Fruit fly (Drosophila melanogaster) whole organism, embryonic: ENCODE results near the gene Tbc1d22.
A peak's percentile ranks its signal among the peaks of the same experiment; 100 is the strongest.

ENCODE experiments used
- Ada2b ChIP-seq: fragments of 200-800 bp; sonication (Bioruptor generic); IDR thresholded peaks from 2 replicates; pipeline ENCODE4 v1.3.6; 2022; ENCODE audit warnings: missing biosample characterization, missing genetic modification characterization
- Aef1 ChIP-seq: fragments of 200-800 bp; sonication (Bioruptor generic); IDR thresholded peaks from 3 replicates; pipeline ENCODE4 v1.3.6; 2022; ENCODE audit warnings: missing biosample characterization, missing genetic modification characterization
- Atf3 ChIP-seq: fragments of 200-800 bp; sonication (Bioruptor generic); optimal IDR thresholded peaks from 3 replicates; lab custom pipeline; 2016; ENCODE audit warnings: missing biosample characterization, missing genetic modification characterization
- CG11085 ChIP-seq: fragments of 200-800 bp; sonication (Bioruptor generic); IDR thresholded peaks from 2 replicates; pipeline ENCODE4 v1.3.6; 2022; ENCODE audit warnings: missing biosample characterization, missing genetic modification characterization
- CG11504 ChIP-seq: fragments of 200-800 bp; sonication (Bioruptor generic); optimal IDR thresholded peaks from 3 replicates; lab custom pipeline; 2019; ENCODE audit warnings: missing biosample characterization, mild to moderate bottlenecking, missing genetic modification characterization, moderate library complexity
- CG12236 ChIP-seq: fragments of 200-800 bp; sonication (Bioruptor generic); optimal IDR thresholded peaks from 2 replicates; lab custom pipeline; 2016; ENCODE audit warnings: missing biosample characterization, missing genetic modification characterization
- CG14965 ChIP-seq: fragments of 200-800 bp; sonication (Bioruptor generic); optimal IDR thresholded peaks from 2 replicates; lab custom pipeline; 2016; ENCODE audit warnings: missing biosample characterization, missing genetic modification characterization, borderline replicate concordance
- CG15011 ChIP-seq: fragments of 200-800 bp; sonication (Bioruptor generic); optimal IDR thresholded peaks from 3 replicates; lab custom pipeline; 2018; ENCODE audit warnings: missing biosample characterization, mild to moderate bottlenecking, missing genetic modification characterization
- CG17912 ChIP-seq: fragments of 200-800 bp; sonication (Bioruptor generic); optimal IDR thresholded peaks from 2 replicates; lab custom pipeline; 2018; ENCODE audit warnings: missing biosample characterization, mild to moderate bottlenecking, missing genetic modification characterization
- CG3065 ChIP-seq: fragments of 200-800 bp; sonication (Bioruptor generic); optimal IDR thresholded peaks from 2 replicates; lab custom pipeline; 2016; ENCODE audit warnings: missing biosample characterization, missing genetic modification characterization
- CG33213 ChIP-seq: fragments of 200-800 bp; sonication (Bioruptor generic); optimal IDR thresholded peaks from 3 replicates; lab custom pipeline; 2016; ENCODE audit warnings: missing biosample characterization, missing genetic modification characterization
- CG4282 ChIP-seq: fragments of 200-800 bp; sonication (Bioruptor generic); optimal IDR thresholded peaks from 2 replicates; lab custom pipeline; 2016; ENCODE audit warnings: missing biosample characterization, missing genetic modification characterization
- CG4617 ChIP-seq: fragments of 200-800 bp; sonication (Bioruptor generic); optimal IDR thresholded peaks from 3 replicates; lab custom pipeline; 2016; ENCODE audit warnings: missing biosample characterization, missing genetic modification characterization, borderline replicate concordance
- CG7372 ChIP-seq: fragments of 200-800 bp; sonication (Bioruptor generic); IDR thresholded peaks from 2 replicates; pipeline ENCODE4 v1.3.6; 2022; ENCODE audit warnings: missing biosample characterization, missing genetic modification characterization
- CG7745 ChIP-seq: fragments of 200-800 bp; sonication (Bioruptor generic); optimal IDR thresholded peaks from 2 replicates; lab custom pipeline; 2018; ENCODE audit warnings: missing biosample characterization, mild to moderate bottlenecking, missing genetic modification characterization, moderate library complexity
- CG7928 ChIP-seq: fragments of 200-800 bp; sonication (Bioruptor generic); optimal IDR thresholded peaks from 2 replicates; lab custom pipeline; 2017; ENCODE audit warnings: missing biosample characterization, mild to moderate bottlenecking, missing genetic modification characterization
- CG7987 ChIP-seq: fragments of 200-800 bp; sonication (Bioruptor generic); optimal IDR thresholded peaks from 2 replicates; lab custom pipeline; 2018; ENCODE audit warnings: missing biosample characterization, mild to moderate bottlenecking, missing genetic modification characterization, moderate library complexity
- Chrac-16 ChIP-seq: fragments of 200-800 bp; sonication (Bioruptor generic); optimal IDR thresholded peaks from 3 replicates; lab custom pipeline; 2016; ENCODE audit warnings: missing biosample characterization, missing genetic modification characterization
- D19B ChIP-seq: fragments of 200-800 bp; sonication (Bioruptor generic); optimal IDR thresholded peaks from 2 replicates; lab custom pipeline; 2017; ENCODE audit warnings: missing biosample characterization, mild to moderate bottlenecking, missing genetic modification characterization
- Dad ChIP-seq: fragments of 200-800 bp; sonication (Bioruptor generic); optimal IDR thresholded peaks from 3 replicates; lab custom pipeline; 2016; ENCODE audit warnings: missing biosample characterization, missing genetic modification characterization
- Deaf1 ChIP-seq: fragments of 200-800 bp; optimal IDR thresholded peaks from 3 replicates; lab custom pipeline; 2019; ENCODE audit warnings: missing biosample characterization, mild to moderate bottlenecking, missing genetic modification characterization, moderate library complexity
- Dip3 ChIP-seq: fragments of 200-800 bp; sonication (Bioruptor generic); optimal IDR thresholded peaks from 3 replicates; lab custom pipeline; 2016; ENCODE audit warnings: missing biosample characterization, missing genetic modification characterization
- Gug ChIP-seq: fragments of 200-800 bp; sonication (Bioruptor generic); IDR thresholded peaks from 4 replicates; pipeline ENCODE4 v1.3.6; 2022; ENCODE audit warnings: missing biosample characterization, missing genetic modification characterization
- H15 ChIP-seq: fragments of 200-800 bp; sonication (Bioruptor generic); IDR thresholded peaks from 3 replicates; pipeline ENCODE4 v1.3.6; 2022; ENCODE audit warnings: missing biosample characterization, missing genetic modification characterization
- H2.0 ChIP-seq: fragments of 200-800 bp; sonication (Bioruptor generic); IDR thresholded peaks from 2 replicates; pipeline ENCODE4 v1.3.6; 2022; ENCODE audit warnings: missing biosample characterization, missing genetic modification characterization
- Hr78 ChIP-seq, 2 experiments: fragments of 200-800 bp in 1 of 2; fragments of >200 bp in 1 of 2; sonication (Bioruptor generic) in 1 of 2; optimal IDR thresholded peaks; 2 replicates each; lab custom pipeline; 2017 to 2019; ENCODE audit warnings: missing biosample characterization in 2 of 2, missing genetic modification characterization in 2 of 2, mild to moderate bottlenecking in 1 of 2, moderate library complexity in 1 of 2
- Mes4 ChIP-seq: fragments of 200-800 bp; sonication (Bioruptor generic); optimal IDR thresholded peaks from 2 replicates; lab custom pipeline; 2016; ENCODE audit warnings: missing biosample characterization, missing genetic modification characterization
- NK7.1 ChIP-seq: fragments of 200-800 bp; sonication (Bioruptor generic); optimal IDR thresholded peaks from 3 replicates; lab custom pipeline; 2016; ENCODE audit warnings: missing biosample characterization, missing genetic modification characterization
- Rfx ChIP-seq: fragments of 200-800 bp; sonication (Bioruptor generic); IDR thresholded peaks from 2 replicates; pipeline ENCODE4 v1.3.6; 2022; ENCODE audit warnings: missing biosample characterization, missing genetic modification characterization
- Rx ChIP-seq: fragments of 200-800 bp; sonication (Bioruptor generic); IDR thresholded peaks from 2 replicates; pipeline ENCODE4 v1.3.6; 2022; ENCODE audit warnings: missing biosample characterization, missing genetic modification characterization
- Six4 ChIP-seq: fragments of 200-800 bp; sonication (Bioruptor generic); optimal IDR thresholded peaks from 2 replicates; lab custom pipeline; 2016; ENCODE audit warnings: missing biosample characterization, missing genetic modification characterization
- Xrp1 ChIP-seq: fragments of 200-800 bp; sonication (Bioruptor generic); IDR thresholded peaks from 2 replicates; pipeline ENCODE4 v1.3.6; 2022; ENCODE audit warnings: missing biosample characterization, missing genetic modification characterization
- ab ChIP-seq: fragments of 200-800 bp; sonication (Bioruptor generic); optimal IDR thresholded peaks from 2 replicates; lab custom pipeline; 2016; ENCODE audit warnings: missing biosample characterization, missing genetic modification characterization
- aop ChIP-seq: fragments of 200-800 bp; sonication (Bioruptor generic); IDR thresholded peaks from 2 replicates; pipeline ENCODE4 v1.3.6; 2022; ENCODE audit warnings: missing biosample characterization, missing genetic modification characterization
- ap ChIP-seq: fragments of 200-800 bp; sonication (Bioruptor generic); IDR thresholded peaks from 2 replicates; pipeline ENCODE4 v1.3.6; 2022; ENCODE audit warnings: missing biosample characterization, missing genetic modification characterization
- br ChIP-seq: fragments of >200 bp; optimal IDR thresholded peaks from 2 replicates; lab custom pipeline; 2017
- cg ChIP-seq: fragments of 200-800 bp; sonication (Bioruptor generic); optimal IDR thresholded peaks from 3 replicates; lab custom pipeline; 2019; ENCODE audit warnings: missing biosample characterization, mild to moderate bottlenecking, missing genetic modification characterization, moderate library complexity
- chn ChIP-seq: fragments of 200-800 bp; sonication (Bioruptor generic); optimal IDR thresholded peaks from 2 replicates; lab custom pipeline; 2016; ENCODE audit warnings: missing biosample characterization, missing genetic modification characterization
- dati ChIP-seq: fragments of 200-800 bp; sonication (Bioruptor generic); IDR thresholded peaks from 2 replicates; pipeline ENCODE4 v1.3.6; 2022; ENCODE audit warnings: missing biosample characterization, missing genetic modification characterization
- dmrt99B ChIP-seq: fragments of 200-800 bp; sonication (Bioruptor generic); optimal IDR thresholded peaks from 2 replicates; lab custom pipeline; 2018; ENCODE audit warnings: missing biosample characterization, mild to moderate bottlenecking, missing genetic modification characterization, moderate library complexity
- dpn ChIP-seq, 2 experiments: fragments of 200-800 bp; sonication (Bioruptor generic); optimal IDR thresholded peaks; 3 replicates each; lab custom pipeline; 2016; ENCODE audit warnings: missing biosample characterization in 2 of 2, missing genetic modification characterization in 2 of 2
- fd64A ChIP-seq: fragments of 200-800 bp; sonication (Bioruptor generic); optimal IDR thresholded peaks from 3 replicates; lab custom pipeline; 2018; ENCODE audit warnings: missing biosample characterization, mild to moderate bottlenecking, missing genetic modification characterization
- grn ChIP-seq: fragments of 200-800 bp; sonication (Bioruptor generic); optimal IDR thresholded peaks from 3 replicates; lab custom pipeline; 2017; ENCODE audit warnings: missing biosample characterization, missing genetic modification characterization
- jumu ChIP-seq: fragments of 200-800 bp; sonication (Bioruptor generic); optimal IDR thresholded peaks from 3 replicates; lab custom pipeline; 2016; ENCODE audit warnings: missing biosample characterization, missing genetic modification characterization
- mirr ChIP-seq: fragments of 200-800 bp; sonication (Bioruptor generic); optimal IDR thresholded peaks from 3 replicates; lab custom pipeline; 2018; ENCODE audit warnings: missing biosample characterization, mild to moderate bottlenecking, missing genetic modification characterization
- p53 ChIP-seq: fragments of 200-800 bp; sonication (Bioruptor generic); optimal IDR thresholded peaks from 2 replicates; lab custom pipeline; 2016; ENCODE audit warnings: missing biosample characterization, missing genetic modification characterization
- pfk ChIP-seq: fragments of 200-800 bp; sonication (Bioruptor generic); optimal IDR thresholded peaks from 2 replicates; lab custom pipeline; 2018; ENCODE audit warnings: missing biosample characterization, mild to moderate bottlenecking, missing genetic modification characterization, moderate library complexity
- pnt ChIP-seq: fragments of 200-800 bp; sonication (Bioruptor generic); optimal IDR thresholded peaks from 3 replicates; lab custom pipeline; 2016; ENCODE audit warnings: missing biosample characterization, missing genetic modification characterization
- ro ChIP-seq: fragments of 200-800 bp; sonication (Bioruptor generic); IDR thresholded peaks from 2 replicates; pipeline ENCODE4 v1.3.6; 2022; ENCODE audit warnings: missing biosample characterization, missing genetic modification characterization
- toy ChIP-seq: fragments of 200-800 bp; sonication (Bioruptor generic); IDR thresholded peaks from 2 replicates; pipeline ENCODE4 v1.3.6; 2022; ENCODE audit warnings: missing biosample characterization, missing genetic modification characterization
- tx ChIP-seq: fragments of 200-800 bp; sonication (Bioruptor generic); optimal IDR thresholded peaks from 2 replicates; lab custom pipeline; 2016; ENCODE audit warnings: missing biosample characterization, missing genetic modification characterization
- unpg ChIP-seq: fragments of 200-800 bp; sonication (Bioruptor generic); optimal IDR thresholded peaks from 3 replicates; lab custom pipeline; 2018; ENCODE audit warnings: missing biosample characterization, mild to moderate bottlenecking, missing genetic modification characterization, moderate library complexity
- zfh2 ChIP-seq: fragments of 200-800 bp; sonication (Bioruptor generic); optimal IDR thresholded peaks from 2 replicates; lab custom pipeline; 2016; ENCODE audit warnings: missing biosample characterization, missing genetic modification characterization

Gene Tbc1d22

dm6 chr3R:21111046-21111480 lies 9.1 kb downstream of the Tbc1d22 start, which contains the start of gene Rab11 (continued):
- no peak for TF ChIP-seq dati (GFP tag; lab: Robert Waterston, UW)
- no peak for TF ChIP-seq mirr (GFP tag; lab: Kevin White, UChicago)
- no peak for TF ChIP-seq Hr78 (GFP tag; optimal IDR thresholded peaks at IDR 0.05; lab: Kevin White, UChicago)
- no peak for TF ChIP-seq CG11085 (GFP tag; lab: Robert Waterston, UW)
- TF ChIP-seq Dad (GFP tag; lab: Kevin White, UChicago), result peak; percentile 27
- TF ChIP-seq Xrp1 (GFP tag; lab: Robert Waterston, UW), result peak; percentile 44; the same call in 1 of the 2 replicates
- TF ChIP-seq ap (GFP tag; lab: Robert Waterston, UW), result no peak
- TF ChIP-seq jumu (GFP tag; lab: Kevin White, UChicago), result peak; percentile 25
- no peak for TF ChIP-seq cg (GFP tag; lab: Kevin White, UChicago)
- TF ChIP-seq Chrac-16, result peak; percentile 35
- TF ChIP-seq Ada2b, result 0 out of 2 replicates have a peak, but pooled peaks have one; percentile 14
- peak; percentile 49 for TF ChIP-seq Rfx (GFP tag; lab: Robert Waterston, UW)
- TF ChIP-seq Deaf1 (tag; lab: Kevin White, UChicago), result peak; percentile 34
- no peak for TF ChIP-seq ro (GFP tag; lab: Robert Waterston, UW)
- peak; percentile 2 for TF ChIP-seq unpg (GFP tag; lab: Kevin White, UChicago)
- TF ChIP-seq p53, result no peak
- TF ChIP-seq CG33213 (GFP tag; lab: Kevin White, UChicago), result peak; percentile 2
- no peak for TF ChIP-seq Atf3
- TF ChIP-seq dpn (GFP tag; optimal IDR thresholded peaks at IDR 0.05; lab: Kevin White, UChicago), result peak in 1 of 2 experiments; percentile 47
- no peak for TF ChIP-seq fd64A
- TF ChIP-seq CG11504 (tag; lab: Kevin White, UChicago), result peak; percentile 59
- TF ChIP-seq dmrt99B (tag; lab: Kevin White, UChicago), result peak; percentile 30
- no peak for TF ChIP-seq CG7745 (tag; lab: Kevin White, UChicago)
- no peak for TF ChIP-seq pnt (GFP tag; lab: Kevin White, UChicago)
- peak; percentile 20 for TF ChIP-seq Six4
- peak; percentile 8 for TF ChIP-seq tx (GFP tag; lab: Kevin White, UChicago)
- peak; percentile 23 for TF ChIP-seq zfh2 (GFP tag; lab: Kevin White, UChicago)
- TF ChIP-seq ab (GFP tag; lab: Kevin White, UChicago), result no peak
- TF ChIP-seq CG3065 (GFP tag; lab: Kevin White, UChicago), result peak; percentile 19
- peak; percentile 3 for TF ChIP-seq Dip3 (GFP tag; lab: Kevin White, UChicago)
- TF ChIP-seq aop (GFP tag; lab: Robert Waterston, UW), result no peak
- TF ChIP-seq grn (GFP tag; lab: Kevin White, UChicago), result no peak
- TF ChIP-seq Gug (GFP tag; lab: Robert Waterston, UW), result no peak
- no peak for TF ChIP-seq NK7.1
- TF ChIP-seq CG4282 (GFP tag; lab: Kevin White, UChicago), result no peak
- no peak for TF ChIP-seq CG14965
- peak; percentile 18; the same call in 1 of the 3 replicates for TF ChIP-seq Aef1
- peak; percentile 32 for TF ChIP-seq CG4617 (GFP tag; lab: Kevin White, UChicago)
- TF ChIP-seq CG15011 (GFP tag; lab: Kevin White, UChicago), result no peak
- TF ChIP-seq H15 (GFP tag; lab: Robert Waterston, UW), result no peak
- no peak for TF ChIP-seq H2.0
- no peak for TF ChIP-seq Mes4 (GFP tag; lab: Kevin White, UChicago)
- TF ChIP-seq CG7372 (GFP tag; lab: Robert Waterston, UW), result no peak
- no peak for TF ChIP-seq Rx (GFP tag; lab: Robert Waterston, UW)
- TF ChIP-seq br (lab: Kevin White, UChicago), result no peak
- no peak for TF ChIP-seq CG7987
- no peak for TF ChIP-seq toy
- no peak for TF ChIP-seq pfk
- no peak for TF ChIP-seq CG17912 (GFP tag; lab: Kevin White, UChicago)
- no peak for TF ChIP-seq D19B (GFP tag; lab: Kevin White, UChicago)
- no peak for TF ChIP-seq CG7928 (GFP tag; lab: Kevin White, UChicago)
- TF ChIP-seq chn (GFP tag; lab: Kevin White, UChicago), result peak; percentile 4
- no peak for TF ChIP-seq CG12236
